Worm (Caenorhabditis elegans) whole organism, L2 larva: ENCODE results near the gene cest-5.2.

Experiments
- ama-1 ChIP-seq: fragments of 150-350 bp; optimal IDR thresholded peaks from 2 replicates; lab custom pipeline; 2018; ENCODE audit warnings: inconsistent platforms
- egl-27 ChIP-seq: sonication (generic microtip); optimal IDR thresholded peaks from 3 replicates; lab custom pipeline; 2017; ENCODE audit warnings: missing biosample characterization, missing genetic modification reagents, missing genetic modification characterization
- lin-13 ChIP-seq: fragments of 150-350 bp; optimal IDR thresholded peaks from 2 replicates; lab custom pipeline; 2014; ENCODE audit warnings: missing biosample characterization, missing genetic modification reagents, missing genetic modification characterization
- lin-39 ChIP-seq: fragments of 150-350 bp; optimal IDR thresholded peaks from 2 replicates; lab custom pipeline; 2014; ENCODE audit warnings: missing biosample characterization, missing genetic modification reagents, missing genetic modification characterization
- nhr-25 ChIP-seq: fragments of 150-350 bp; sonication (generic microtip); optimal IDR thresholded peaks from 3 replicates; lab custom pipeline; 2014; ENCODE audit warnings: missing biosample characterization, missing genetic modification characterization
- nhr-77 ChIP-seq: fragments of 150-350 bp; optimal IDR thresholded peaks from 2 replicates; lab custom pipeline; 2014; ENCODE audit warnings: missing biosample characterization, missing genetic modification characterization
- snpc-4 ChIP-seq: fragments of 150-350 bp; optimal IDR thresholded peaks from 2 replicates; lab custom pipeline; 2014; ENCODE audit warnings: missing biosample characterization, missing genetic modification characterization
- unc-62 ChIP-seq: fragments of 150-350 bp; optimal IDR thresholded peaks from 2 replicates; lab custom pipeline; 2014; ENCODE audit warnings: missing biosample characterization, missing genetic modification reagents, missing genetic modification characterization
- ztf-4 ChIP-seq: fragments of 150-350 bp; optimal IDR thresholded peaks from 2 replicates; lab custom pipeline; 2014; ENCODE audit warnings: missing biosample characterization, missing genetic modification characterization

- TF ChIP-seq nhr-25 (tag; lab: Kevin White, UChicago) (no peak), snpc-4 (tag; lab: Kevin White, UChicago) (no peak), egl-27 (no peak), nhr-77 (tag; lab: Kevin White, UChicago) (no peak), lin-39 (tag; lab: Kevin White, UChicago) (no peak), unc-62 (GFP tag; lab: Kevin White, UChicago) (no peak), ztf-4 (tag; lab: Kevin White, UChicago) (no peak), ama-1 (lab: Kevin White, UChicago) (no peak), lin-13 (no peak)
These were observed 6.5 kb downstream of the cest-5.2 start, which contains the start of gene C01B10.3 for ce11 chrIV:6621252-6621651.
